Worm (Caenorhabditis elegans): ENCODE results near the gene ctsa-1.1.

DNA sequence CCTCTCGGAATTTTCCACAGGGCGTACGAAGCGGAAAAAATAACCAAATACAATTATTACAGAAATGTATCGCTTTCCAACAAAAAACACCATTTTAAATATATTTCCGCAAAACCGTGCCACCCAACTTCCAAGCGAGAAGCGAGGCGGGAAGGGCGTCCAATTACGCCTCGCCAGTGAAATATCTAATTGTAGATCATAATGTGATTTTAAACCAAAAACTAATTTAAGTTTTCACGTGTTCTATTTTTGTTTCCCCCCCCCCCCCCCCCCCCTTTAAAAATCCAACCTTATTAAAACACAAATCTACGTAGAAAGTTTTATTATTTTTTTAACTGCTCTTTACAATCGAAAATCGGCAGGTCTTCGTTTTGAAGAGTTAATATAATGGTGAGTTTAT is 48.0 kb upstream of the ctsa-1.1 start, which contains the start of gene F10G7.12:
- TF ChIP-seq attf-4 (tag; optimal IDR thresholded peaks at IDR 0.05) (no peak), mdt-29 (GFP tag; IDR thresholded peaks at IDR 0.05) (no peak), lin-13 (GFP tag; optimal IDR thresholded peaks at IDR 0.05) (no peak)
